Worm (Caenorhabditis elegans) whole organism, midembryonic: ENCODE results near the gene H32C10.1.

Source experiments
- T22C8.4 ChIP-seq: fragments of 200-800 bp; sonication (Bioruptor generic); IDR thresholded peaks from 2 replicates; pipeline ENCODE4 v1.3.6; 2022; ENCODE audit warnings: missing genetic modification characterization, missing compliant biosample characterization
- flt-1 ChIP-seq: fragments of 200-800 bp; sonication (Bioruptor generic); IDR thresholded peaks from 2 replicates; pipeline ENCODE4 v1.3.6; 2022; ENCODE audit warnings: missing genetic modification characterization, missing compliant biosample characterization
- ref-1 ChIP-seq: fragments of 200-800 bp; sonication (Bioruptor generic); conservative IDR thresholded peaks from 2 replicates; pipeline ENCODE4 v1.3.6; 2022; ENCODE audit warnings: missing genetic modification reagents, missing genetic modification characterization, missing compliant biosample characterization
- tab-1 ChIP-seq: fragments of 200-800 bp; sonication (Bioruptor generic); IDR thresholded peaks from 2 replicates; pipeline ENCODE4 v1.3.6; 2022; ENCODE audit warnings: missing genetic modification characterization, missing compliant biosample characterization
- ztf-23 ChIP-seq: fragments of 200-800 bp; sonication (Bioruptor generic); IDR thresholded peaks from 2 replicates; pipeline ENCODE4 v1.3.6; 2022; ENCODE audit warnings: missing genetic modification reagents, missing genetic modification characterization, missing compliant biosample characterization

ce11 chrIV:5926643-5927042 lies 7.5 kb upstream of the H32C10.1 start:
- no peak for TF ChIP-seq ref-1
- TF ChIP-seq tab-1 (GFP tag; lab: Robert Waterston, UW): no peak
- TF ChIP-seq flt-1 (GFP tag; lab: Robert Waterston, UW): no peak
- no peak for TF ChIP-seq ztf-23 (GFP tag; lab: Robert Waterston, UW)
- TF ChIP-seq T22C8.4 (GFP tag; lab: Robert Waterston, UW): no peak
